Worm (Caenorhabditis elegans) whole organism, midembryonic: Measurements from ENCODE around the gene clk-1.

ENCODE experiments used
- T22C8.4 ChIP-seq: fragments of 200-800 bp; sonication (Bioruptor generic); IDR thresholded peaks from 2 replicates; pipeline ENCODE4 v1.3.6; 2022; ENCODE audit warnings: missing genetic modification characterization, missing compliant biosample characterization
- cog-1 ChIP-seq: sonication (generic microtip); optimal IDR thresholded peaks from 2 replicates; lab custom pipeline; 2016; ENCODE audit warnings: missing genetic modification characterization, missing compliant biosample characterization
- flt-1 ChIP-seq: fragments of 200-800 bp; sonication (Bioruptor generic); IDR thresholded peaks from 2 replicates; pipeline ENCODE4 v1.3.6; 2022; ENCODE audit warnings: missing genetic modification characterization, missing compliant biosample characterization
- klf-2 ChIP-seq: fragments of 200-800 bp; sonication (Bioruptor generic); conservative IDR thresholded peaks from 2 replicates; pipeline ENCODE4 v1.3.6; 2022; ENCODE audit warnings: missing genetic modification reagents, missing genetic modification characterization, missing compliant biosample characterization
- med-1 ChIP-seq: sonication (generic microtip); optimal IDR thresholded peaks from 2 replicates; lab custom pipeline; 2017; ENCODE audit warnings: missing genetic modification characterization, mild to moderate bottlenecking, missing compliant biosample characterization, antibody characterized with exemption, missing genetic modification reagents; ENCODE audit not compliant: insufficient read depth
- ref-1 ChIP-seq: fragments of 200-800 bp; sonication (Bioruptor generic); conservative IDR thresholded peaks from 2 replicates; pipeline ENCODE4 v1.3.6; 2022; ENCODE audit warnings: missing genetic modification reagents, missing genetic modification characterization, missing compliant biosample characterization
- tab-1 ChIP-seq: fragments of 200-800 bp; sonication (Bioruptor generic); IDR thresholded peaks from 2 replicates; pipeline ENCODE4 v1.3.6; 2022; ENCODE audit warnings: missing genetic modification characterization, missing compliant biosample characterization
- ztf-23 ChIP-seq: fragments of 200-800 bp; sonication (Bioruptor generic); IDR thresholded peaks from 2 replicates; pipeline ENCODE4 v1.3.6; 2022; ENCODE audit warnings: missing genetic modification reagents, missing genetic modification characterization, missing compliant biosample characterization
- ztf-29 ChIP-seq: fragments of 200-800 bp; sonication (Bioruptor generic); IDR thresholded peaks from 2 replicates; pipeline ENCODE4 v1.3.6; 2022; ENCODE audit warnings: missing genetic modification reagents, missing genetic modification characterization, missing compliant biosample characterization

Gene clk-1

ce11 chrIII:5245067-5245466, 32.6 kb upstream of the clk-1 start:
- TF ChIP-seq ref-1: no peak
- no peak for TF ChIP-seq tab-1 (GFP tag; lab: Robert Waterston, UW)
- TF ChIP-seq med-1 (GFP tag; lab: Kevin White, UChicago): no peak
- TF ChIP-seq cog-1: no peak
- no peak for TF ChIP-seq T22C8.4 (GFP tag; lab: Robert Waterston, UW)
- no peak for TF ChIP-seq flt-1 (GFP tag; lab: Robert Waterston, UW)
- no peak for TF ChIP-seq klf-2
- TF ChIP-seq ztf-29 (GFP tag; lab: Robert Waterston, UW): no peak
- TF ChIP-seq ztf-23 (GFP tag; lab: Robert Waterston, UW): no peak

- TF ChIP-seq ztf-23 (GFP tag; lab: Robert Waterston, UW) (no peak), klf-2 (no peak), T22C8.4 (GFP tag; lab: Robert Waterston, UW) (no peak), cog-1 (no peak), flt-1 (GFP tag; lab: Robert Waterston, UW) (no peak), med-1 (GFP tag; lab: Kevin White, UChicago) (no peak), ref-1 (no peak), ztf-29 (GFP tag; lab: Robert Waterston, UW) (no peak), tab-1 (GFP tag; lab: Robert Waterston, UW) (no peak)
These were observed 29.0 kb upstream of the clk-1 start for ce11 chrIII:5248706-5249105.

- TF ChIP-seq flt-1 (GFP tag; lab: Robert Waterston, UW) (no peak), ztf-29 (GFP tag; lab: Robert Waterston, UW) (no peak), klf-2 (no peak)
These were observed 23.6 kb upstream of the clk-1 start, which contains the start of the genes sumv-1 and gop-1 for ce11 chrIII:5254108-5254507. Gene sumv-1, minus strand, starts transcription at chrIII:5254187. Gene gop-1, plus strand, starts transcription at chrIII:5254438.

- no peak for TF ChIP-seq T22C8.4 (GFP tag; lab: Robert Waterston, UW)
- TF ChIP-seq cog-1: no peak
- no peak for TF ChIP-seq med-1 (GFP tag; lab: Kevin White, UChicago)
- TF ChIP-seq flt-1 (GFP tag; lab: Robert Waterston, UW): no peak
- no peak for TF ChIP-seq ztf-23 (GFP tag; lab: Robert Waterston, UW)
- no peak for TF ChIP-seq tab-1 (GFP tag; lab: Robert Waterston, UW)
These were observed 18.8 kb upstream of the clk-1 start, which contains the start of gene gop-2 for ce11 chrIII:5258918-5259317. Gene gop-2, plus strand, starts transcription at chrIII:5259023.

- no peak for TF ChIP-seq ztf-29 (GFP tag; lab: Robert Waterston, UW)
- no peak for TF ChIP-seq tab-1 (GFP tag; lab: Robert Waterston, UW)
- no peak for TF ChIP-seq ref-1
- no peak for TF ChIP-seq flt-1 (GFP tag; lab: Robert Waterston, UW)
- TF ChIP-seq T22C8.4 (GFP tag; lab: Robert Waterston, UW): no peak
These were observed 17.3 kb upstream of the clk-1 start, which contains the start of gene gop-3 for ce11 chrIII:5260394-5260793. Gene gop-3, plus strand, starts transcription at chrIII:5260694.

ce11 chrIII:5263299-5263993, 14.2 kb upstream of the clk-1 start, which contains the start of the genes C34E10.9 and hap-1:
Gene C34E10.9, minus strand, starts transcription at chrIII:5263399.
Gene hap-1, plus strand, starts transcription at chrIII:5263943.
- TF ChIP-seq tab-1 (GFP tag; lab: Robert Waterston, UW): no peak
- no peak for TF ChIP-seq cog-1
- TF ChIP-seq ref-1: no peak
- no peak for TF ChIP-seq klf-2
- no peak for TF ChIP-seq flt-1 (GFP tag; lab: Robert Waterston, UW)
- TF ChIP-seq T22C8.4 (GFP tag; lab: Robert Waterston, UW): no peak
- TF ChIP-seq ztf-29 (GFP tag; lab: Robert Waterston, UW): no peak
- no peak for TF ChIP-seq med-1 (GFP tag; lab: Kevin White, UChicago)
- TF ChIP-seq ztf-23 (GFP tag; lab: Robert Waterston, UW): no peak

ce11 chrIII:5264813-5265212, 12.9 kb upstream of the clk-1 start, which contains the start of gene gro-1:
Gene gro-1, plus strand, starts transcription at chrIII:5265113.
- TF ChIP-seq T22C8.4 (GFP tag; lab: Robert Waterston, UW): no peak
- no peak for TF ChIP-seq med-1 (GFP tag; lab: Kevin White, UChicago)
- no peak for TF ChIP-seq ref-1
- TF ChIP-seq tab-1 (GFP tag; lab: Robert Waterston, UW): no peak
- no peak for TF ChIP-seq flt-1 (GFP tag; lab: Robert Waterston, UW)
- TF ChIP-seq klf-2: no peak
- TF ChIP-seq ztf-29 (GFP tag; lab: Robert Waterston, UW): no peak

- no peak for TF ChIP-seq klf-2
- no peak for TF ChIP-seq T22C8.4 (GFP tag; lab: Robert Waterston, UW)
- TF ChIP-seq cog-1: no peak
- no peak for TF ChIP-seq flt-1 (GFP tag; lab: Robert Waterston, UW)
- no peak for TF ChIP-seq med-1 (GFP tag; lab: Kevin White, UChicago)
- TF ChIP-seq ref-1: no peak
- TF ChIP-seq tab-1 (GFP tag; lab: Robert Waterston, UW): no peak
- TF ChIP-seq ztf-29 (GFP tag; lab: Robert Waterston, UW): no peak
- no peak for TF ChIP-seq ztf-23 (GFP tag; lab: Robert Waterston, UW)
These were observed 10.3 kb upstream of the clk-1 start, which contains the start of gene ZC395.5 for ce11 chrIII:5267217-5267906. Gene ZC395.5, plus strand, starts transcription at chrIII:5267848.

- TF ChIP-seq flt-1 (GFP tag; lab: Robert Waterston, UW) (no peak), cog-1 (no peak), med-1 (GFP tag; lab: Kevin White, UChicago) (no peak), ztf-29 (GFP tag; lab: Robert Waterston, UW) (no peak), ztf-23 (GFP tag; lab: Robert Waterston, UW) (no peak), tab-1 (GFP tag; lab: Robert Waterston, UW) (no peak), klf-2 (no peak)
These were observed 9.2 kb upstream of the clk-1 start for ce11 chrIII:5268486-5268885.
